Fruit fly (Drosophila melanogaster) whole organism: Measurements from ENCODE around the gene Had1.

Experiments
- CG8478 ChIP-seq: fragments of >200 bp; optimal IDR thresholded peaks from 2 replicates; lab custom pipeline; 2018; ENCODE audit warnings: inconsistent platforms
- Dll ChIP-seq: fragments of >200 bp; optimal IDR thresholded peaks from 2 replicates; lab custom pipeline; 2017
- EcR ChIP-seq, 2 experiments: fragments of >200 bp; optimal IDR thresholded peaks; 2 replicates each; lab custom pipeline; 2017; ENCODE audit warnings: missing biosample characterization in 2 of 2, missing genetic modification characterization in 2 of 2, missing genetic modification reagents in 2 of 2
- pan ChIP-seq: fragments of >200 bp; optimal IDR thresholded peaks from 2 replicates; lab custom pipeline; 2017
- psq ChIP-seq: fragments of >200 bp; optimal IDR thresholded peaks from 2 replicates; lab custom pipeline; 2017
- usp ChIP-seq: fragments of >200 bp; optimal IDR thresholded peaks from 2 replicates; lab custom pipeline; 2017; ENCODE audit warnings: missing biosample characterization, missing genetic modification characterization, mixed read lengths

Gene Had1

dm6 chrX:16321037-16321436 is 12.6 kb upstream of the Had1 start:
- TF ChIP-seq pan (no peak), Dll (lab: Kevin White, UChicago) (no peak), EcR (GFP tag; optimal IDR thresholded peaks at IDR 0.05; lab: Kevin White, UChicago) (no peak), usp (GFP tag; lab: Kevin White, UChicago) (no peak), CG8478 (no peak), psq (no peak)

dm6 chrX:16320197-16320921 is 11.9 kb upstream of the Had1 start, which contains the start of gene Cyp1:
Gene Cyp1 (minus strand): TSS chrX:16320370.
- TF ChIP-seq pan (no peak), Dll (lab: Kevin White, UChicago) (no peak), EcR (GFP tag; optimal IDR thresholded peaks at IDR 0.05; lab: Kevin White, UChicago) (no peak), CG8478 (no peak), psq (no peak), usp (GFP tag; lab: Kevin White, UChicago) (no peak)

dm6 chrX:16319558-16319924 is 11.1 kb upstream of the Had1 start:
- TF ChIP-seq psq (no peak), CG8478 (no peak), pan (no peak), usp (GFP tag; lab: Kevin White, UChicago) (no peak), EcR (GFP tag; optimal IDR thresholded peaks at IDR 0.05; lab: Kevin White, UChicago) (no peak), Dll (lab: Kevin White, UChicago) (no peak)

dm6 chrX:16318858-16319557 is 10.5 kb upstream of the Had1 start:
- no peak for TF ChIP-seq Dll (lab: Kevin White, UChicago)

- TF ChIP-seq usp (GFP tag; lab: Kevin White, UChicago): no peak
- TF ChIP-seq psq: no peak
- no peak for TF ChIP-seq pan
- no peak for TF ChIP-seq Dll (lab: Kevin White, UChicago)
- TF ChIP-seq CG8478: no peak
- no peak for TF ChIP-seq EcR (GFP tag; optimal IDR thresholded peaks at IDR 0.05; lab: Kevin White, UChicago)
Observed at dm6 chrX:16313078-16313875, 4.8 kb upstream of the Had1 start, which contains the start of the genes CG9915 and SWIP. Gene CG9915 (minus strand): TSS chrX:16313138. Gene SWIP (plus strand): TSS chrX:16313709.

dm6 chrX:16309764-16310163 is 1.3 kb upstream of the Had1 start:
- no peak for TF ChIP-seq Dll (lab: Kevin White, UChicago)
- TF ChIP-seq psq: no peak
- TF ChIP-seq pan: no peak
- TF ChIP-seq usp (GFP tag; lab: Kevin White, UChicago): no peak

- no peak for TF ChIP-seq Dll (lab: Kevin White, UChicago)
- no peak for TF ChIP-seq EcR (GFP tag; optimal IDR thresholded peaks at IDR 0.05; lab: Kevin White, UChicago)
- TF ChIP-seq CG8478: no peak
- no peak for TF ChIP-seq usp (GFP tag; lab: Kevin White, UChicago)
- TF ChIP-seq psq: no peak
Observed at dm6 chrX:16308953-16309352, 486 bp upstream of the Had1 start.

- TF ChIP-seq CG8478: no peak
- no peak for TF ChIP-seq pan
- TF ChIP-seq usp (GFP tag; lab: Kevin White, UChicago): no peak
- TF ChIP-seq Dll (lab: Kevin White, UChicago): no peak
- no peak for TF ChIP-seq psq
- TF ChIP-seq EcR (GFP tag; optimal IDR thresholded peaks at IDR 0.05; lab: Kevin White, UChicago): no peak
Observed at dm6 chrX:16303636-16304035, 4.8 kb downstream of the Had1 start, which contains the start of gene CG3679. Gene CG3679 (plus strand): TSS chrX:16303870.

dm6 chrX:16297618-16298017 is 10.8 kb downstream of the Had1 start, which contains the start of gene ERp44:
Gene ERp44 (minus strand): TSS chrX:16297718.
- no peak for TF ChIP-seq usp (GFP tag; lab: Kevin White, UChicago)
- TF ChIP-seq pan: no peak
- no peak for TF ChIP-seq Dll (lab: Kevin White, UChicago)
- no peak for TF ChIP-seq psq
- TF ChIP-seq EcR (GFP tag; optimal IDR thresholded peaks at IDR 0.05; lab: Kevin White, UChicago): no peak
- no peak for TF ChIP-seq CG8478

dm6 chrX:16296423-16297292 is 11.8 kb downstream of the Had1 start, which contains the start of gene CG3632:
Gene CG3632 (plus strand): TSS chrX:16296671.
- no peak for TF ChIP-seq CG8478
- TF ChIP-seq psq: no peak
- TF ChIP-seq pan: no peak
- TF ChIP-seq Dll (lab: Kevin White, UChicago): no peak
- no peak for TF ChIP-seq EcR (GFP tag; optimal IDR thresholded peaks at IDR 0.05; lab: Kevin White, UChicago)
- no peak for TF ChIP-seq usp (GFP tag; lab: Kevin White, UChicago)

dm6 chrX:16292646-16293045 is 15.8 kb downstream of the Had1 start:
- no peak for TF ChIP-seq CG8478
- TF ChIP-seq usp (GFP tag; lab: Kevin White, UChicago): no peak
- TF ChIP-seq Dll (lab: Kevin White, UChicago): no peak
- no peak for TF ChIP-seq pan
- no peak for TF ChIP-seq EcR (GFP tag; optimal IDR thresholded peaks at IDR 0.05; lab: Kevin White, UChicago)
